Fruit fly (Drosophila melanogaster) whole organism, wandering third instar larva: Measurements from ENCODE around the gene CG13707.

Source experiments
- Abd-B ChIP-seq: fragments of >200 bp; optimal IDR thresholded peaks from 2 replicates; lab custom pipeline; 2017; ENCODE audit warnings: missing biosample characterization, missing genetic modification characterization
- CG32264 ChIP-seq: fragments of 200-800 bp; sonication (Bioruptor generic); optimal IDR thresholded peaks from 2 replicates; lab custom pipeline; 2016; ENCODE audit warnings: missing biosample characterization, missing genetic modification characterization
- CG9705 ChIP-seq: fragments of 200-800 bp; sonication (Bioruptor generic); optimal IDR thresholded peaks from 2 replicates; lab custom pipeline; 2018; ENCODE audit warnings: missing biosample characterization, mild to moderate bottlenecking, missing genetic modification characterization
- CrebA ChIP-seq: fragments of 200-800 bp; sonication (Bioruptor generic); optimal IDR thresholded peaks from 2 replicates; lab custom pipeline; 2016; ENCODE audit warnings: missing biosample characterization, mild to moderate bottlenecking, missing genetic modification characterization, borderline replicate concordance
- Dfd ChIP-seq: fragments of >200 bp; optimal IDR thresholded peaks from 2 replicates; lab custom pipeline; 2017; ENCODE audit warnings: missing biosample characterization, missing genetic modification characterization
- Dif ChIP-seq: fragments of 200-275, 200-300 bp; sonication (Bioruptor generic); optimal IDR thresholded peaks from 2 replicates; lab custom pipeline; 2018; ENCODE audit warnings: missing biosample characterization, missing genetic modification characterization; ENCODE audit not compliant: partially characterized antibody
- GATAd ChIP-seq: sonication (Bioruptor generic); optimal IDR thresholded peaks from 2 replicates; lab custom pipeline; 2016; ENCODE audit warnings: missing biosample characterization, missing genetic modification characterization
- HLH106 ChIP-seq: fragments of 200-800 bp; optimal IDR thresholded peaks from 3 replicates; lab custom pipeline; 2019; ENCODE audit warnings: missing biosample characterization, mild to moderate bottlenecking, missing genetic modification characterization, moderate library complexity
- Hnf4 ChIP-seq: fragments of 200-800 bp; sonication (Bioruptor generic); optimal IDR thresholded peaks from 2 replicates; lab custom pipeline; 2016; ENCODE audit warnings: missing biosample characterization, mild to moderate bottlenecking, missing genetic modification characterization
- Hr78 ChIP-seq: fragments of >200 bp; optimal IDR thresholded peaks from 2 replicates; lab custom pipeline; 2017; ENCODE audit warnings: missing biosample characterization, missing genetic modification characterization
- Hr83 ChIP-seq: fragments of 200-300 bp; sonication (Bioruptor generic); optimal IDR thresholded peaks from 2 replicates; lab custom pipeline; 2016; ENCODE audit warnings: missing biosample characterization, mild to moderate bottlenecking, missing genetic modification characterization, moderate library complexity; ENCODE audit not compliant: poor library complexity, severe bottlenecking
- Myc ChIP-seq: fragments of >200 bp; optimal IDR thresholded peaks from 2 replicates; lab custom pipeline; 2017
- N ChIP-seq: fragments of >200 bp; optimal IDR thresholded peaks from 2 replicates; lab custom pipeline; 2018; ENCODE audit warnings: missing biosample characterization, missing external identifiers, missing genetic modification characterization
- Rel ChIP-seq, 2 experiments: fragments of 200-800 bp; sonication (Bioruptor generic) in 1 of 2; optimal IDR thresholded peaks; 2 replicates in 1 of 2; 3 replicates in 1 of 2; lab custom pipeline; 2016 to 2019; ENCODE audit warnings: mild to moderate bottlenecking in 2 of 2, missing biosample characterization in 2 of 2, missing genetic modification characterization in 2 of 2, moderate library complexity in 1 of 2
- Sp1 ChIP-seq: fragments of 200-800 bp; sonication (Bioruptor generic); optimal IDR thresholded peaks from 3 replicates; lab custom pipeline; 2019; ENCODE audit warnings: missing biosample characterization, mild to moderate bottlenecking, missing genetic modification characterization, moderate library complexity
- Vsx2 ChIP-seq: fragments of 200-300, 225-300 bp; sonication (Bioruptor generic); optimal IDR thresholded peaks from 2 replicates; lab custom pipeline; 2018; ENCODE audit warnings: missing biosample characterization, missing genetic modification characterization; ENCODE audit not compliant: partially characterized antibody
- br ChIP-seq: fragments of 200-800 bp; sonication (Bioruptor generic); optimal IDR thresholded peaks from 2 replicates; lab custom pipeline; 2016; ENCODE audit warnings: missing biosample characterization, missing genetic modification characterization
- brk ChIP-seq: fragments of 200-800 bp; sonication (Bioruptor generic); optimal IDR thresholded peaks from 2 replicates; lab custom pipeline; 2016; ENCODE audit warnings: missing biosample characterization, mild to moderate bottlenecking, missing genetic modification characterization
- dmrt93B ChIP-seq: fragments of 200-800 bp; sonication (Bioruptor generic); optimal IDR thresholded peaks from 2 replicates; lab custom pipeline; 2018; ENCODE audit warnings: missing biosample characterization, mild to moderate bottlenecking, missing genetic modification characterization
- dsf ChIP-seq: sonication (Bioruptor generic); optimal IDR thresholded peaks from 2 replicates; lab custom pipeline; 2016; ENCODE audit warnings: missing biosample characterization, missing genetic modification characterization, borderline replicate concordance
- ey ChIP-seq: fragments of 200-800 bp; sonication (Bioruptor generic); optimal IDR thresholded peaks from 2 replicates; lab custom pipeline; 2016; ENCODE audit warnings: missing biosample characterization, missing genetic modification characterization
- foxo ChIP-seq, 2 experiments: fragments of 200-800 bp; sonication (Bioruptor generic); optimal IDR thresholded peaks; 2 replicates in 1 of 2; 3 replicates in 1 of 2; lab custom pipeline; 2016 to 2017; ENCODE audit warnings: missing biosample characterization in 2 of 2, missing genetic modification characterization in 2 of 2
- fru ChIP-seq: fragments of 200-800 bp; sonication (Bioruptor generic); optimal IDR thresholded peaks from 3 replicates; lab custom pipeline; 2016; ENCODE audit warnings: missing biosample characterization, mild to moderate bottlenecking, missing genetic modification characterization
- h ChIP-seq: fragments of 200-800 bp; sonication (Bioruptor generic); optimal IDR thresholded peaks from 3 replicates; lab custom pipeline; 2016; ENCODE audit warnings: missing biosample characterization, mild to moderate bottlenecking, missing genetic modification characterization
- jim ChIP-seq: fragments of 175-275, 200-325 bp; sonication (Bioruptor generic); optimal IDR thresholded peaks from 2 replicates; lab custom pipeline; 2016; ENCODE audit warnings: missing biosample characterization, mild to moderate bottlenecking, missing genetic modification characterization
- lola ChIP-seq: fragments of >200 bp; optimal IDR thresholded peaks from 2 replicates; lab custom pipeline; 2017; ENCODE audit warnings: missing biosample characterization, missing genetic modification characterization
- pan ChIP-seq: fragments of >200 bp; optimal IDR thresholded peaks from 2 replicates; lab custom pipeline; 2017
- rgr ChIP-seq: fragments of 200-800 bp; sonication (Bioruptor generic); optimal IDR thresholded peaks from 3 replicates; lab custom pipeline; 2016; ENCODE audit warnings: missing biosample characterization, mild to moderate bottlenecking, missing genetic modification characterization
- sage ChIP-seq: fragments of 200-800 bp; sonication (Bioruptor generic); optimal IDR thresholded peaks from 2 replicates; lab custom pipeline; 2016; ENCODE audit warnings: missing biosample characterization, mild to moderate bottlenecking, missing genetic modification characterization
- tai ChIP-seq: sonication (Bioruptor generic); optimal IDR thresholded peaks from 2 replicates; lab custom pipeline; 2016; ENCODE audit warnings: missing biosample characterization, missing genetic modification characterization
- usp ChIP-seq: fragments of >200 bp; optimal IDR thresholded peaks from 2 replicates; lab custom pipeline; 2017; ENCODE audit warnings: missing biosample characterization, missing genetic modification characterization
- woc ChIP-seq: sonication (Bioruptor generic); optimal IDR thresholded peaks from 2 replicates; lab custom pipeline; 2016; ENCODE audit warnings: missing biosample characterization, mild to moderate bottlenecking, missing genetic modification characterization

Gene CG13707

dm6 chr3L:4843428-4843827, 3.5 kb upstream of the CG13707 start:
- TF ChIP-seq tai (GFP tag; lab: Kevin White, UChicago): no peak
- no peak for TF ChIP-seq CrebA (GFP tag; lab: Kevin White, UChicago)
- no peak for TF ChIP-seq ey
- no peak for TF ChIP-seq Abd-B (GFP tag; lab: Kevin White, UChicago)
- TF ChIP-seq Hr78 (GFP tag; lab: Kevin White, UChicago): no peak
- no peak for TF ChIP-seq brk (GFP tag; lab: Kevin White, UChicago)
- TF ChIP-seq Sp1: no peak
- TF ChIP-seq CG32264 (GFP tag; lab: Kevin White, UChicago): no peak
- no peak for TF ChIP-seq pan (lab: Kevin White, UChicago)

- TF ChIP-seq ey (no peak), CG9705 (GFP tag; lab: Kevin White, UChicago) (no peak)
These were observed 2.8 kb upstream of the CG13707 start for dm6 chr3L:4842710-4843109.

- TF ChIP-seq N (GFP tag; lab: Kevin White, UChicago) (no peak), dsf (GFP tag; lab: Kevin White, UChicago) (no peak), br (GFP tag; lab: Kevin White, UChicago) (no peak), sage (GFP tag; lab: Kevin White, UChicago) (no peak), usp (GFP tag; lab: Kevin White, UChicago) (no peak), Dif (GFP tag; lab: Kevin White, UChicago) (no peak), h (GFP tag; lab: Kevin White, UChicago) (no peak), Hr83 (GFP tag; lab: Kevin White, UChicago) (no peak), rgr (no peak), CG32264 (GFP tag; lab: Kevin White, UChicago) (no peak), Vsx2 (GFP tag; lab: Kevin White, UChicago) (no peak), woc (GFP tag; lab: Kevin White, UChicago) (no peak), Myc (lab: Kevin White, UChicago) (no peak), pan (lab: Kevin White, UChicago) (no peak), ey (no peak), jim (GFP tag; lab: Kevin White, UChicago) (no peak), Dfd (GFP tag; lab: Kevin White, UChicago) (no peak), dmrt93B (GFP tag; lab: Kevin White, UChicago) (no peak), HLH106 (tag; lab: Kevin White, UChicago) (no peak)
These were observed 3.6 kb downstream of the CG13707 start for dm6 chr3L:4836353-4836752.

dm6 chr3L:4835005-4835404, 4.9 kb downstream of the CG13707 start:
- no peak for TF ChIP-seq Myc (lab: Kevin White, UChicago)
- TF ChIP-seq jim (GFP tag; lab: Kevin White, UChicago): no peak
- TF ChIP-seq CrebA (GFP tag; lab: Kevin White, UChicago): no peak
- no peak for TF ChIP-seq ey
- no peak for TF ChIP-seq fru
- no peak for TF ChIP-seq GATAd (GFP tag; lab: Kevin White, UChicago)
- no peak for TF ChIP-seq rgr
- TF ChIP-seq Hnf4 (GFP tag; lab: Kevin White, UChicago): no peak
- TF ChIP-seq, all 38 proteins: peak for 0

dm6 chr3L:4833491-4833890, 6.4 kb downstream of the CG13707 start, which contains the start of gene CG13708:
Gene CG13708, minus strand, starts transcription at chr3L:4833591.
- TF ChIP-seq lola (GFP tag; lab: Kevin White, UChicago) (no peak), CrebA (GFP tag; lab: Kevin White, UChicago) (no peak), Rel (GFP tag; optimal IDR thresholded peaks at IDR 0.05; lab: Kevin White, UChicago) (no peak), Rel (tag; optimal IDR thresholded peaks at IDR 0.05; lab: Kevin White, UChicago) (no peak), dmrt93B (GFP tag; lab: Kevin White, UChicago) (no peak), Vsx2 (GFP tag; lab: Kevin White, UChicago) (no peak), pan (lab: Kevin White, UChicago) (no peak), br (GFP tag; lab: Kevin White, UChicago) (no peak), foxo (GFP tag; optimal IDR thresholded peaks at IDR 0.05; lab: Kevin White, UChicago) (no peak), Dfd (GFP tag; lab: Kevin White, UChicago) (no peak), Dif (GFP tag; lab: Kevin White, UChicago) (no peak)
- TF ChIP-seq, all 38 proteins: peak for 0
